Worm (Caenorhabditis elegans): ENCODE measurements around the gene ser-1.

ser-1 gene

DNA sequence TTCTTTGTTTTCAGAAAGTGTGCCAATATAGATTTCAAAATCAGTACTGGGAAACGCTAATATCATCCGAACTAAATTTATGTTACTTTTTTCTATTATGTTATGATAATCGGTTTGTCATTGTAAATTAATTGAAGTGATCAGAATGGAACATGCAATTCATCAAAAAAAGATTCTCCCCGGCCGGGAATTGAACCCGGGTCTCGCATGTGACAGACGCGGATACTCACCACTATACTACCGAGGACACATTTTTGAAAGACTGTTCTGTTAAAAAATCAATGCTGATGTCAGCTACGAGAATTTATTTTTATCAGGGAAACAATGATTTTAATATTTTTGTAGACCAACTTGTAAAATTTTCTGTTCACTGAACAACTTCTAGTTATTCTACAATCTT, 39.6 kb downstream of the ser-1 start (continued):
- TF ChIP-seq snpc-4 (GFP tag; optimal IDR thresholded peaks at IDR 0.05) (peak; percentile 61), snpc-4 (tag; optimal IDR thresholded peaks at IDR 0.05) (peak in 3 of 4 experiments; percentile 34 to 76 (median 49)), lsl-1 (GFP tag; optimal IDR thresholded peaks at IDR 0.05) (no peak), attf-6 (GFP tag; IDR thresholded peaks at IDR 0.05) (0 out of 2 replicates have a peak, but pooled peaks have one; percentile 22), bed-1 (GFP tag; IDR thresholded peaks at IDR 0.05) (no peak), D2030.7 (GFP tag; IDR thresholded peaks at IDR 0.05) (peak; percentile 86), die-1 (tag; optimal IDR thresholded peaks at IDR 0.05) (peak; percentile 87), ztf-18 (tag; optimal IDR thresholded peaks at IDR 0.05) (peak; percentile 63), let-607 (tag; optimal IDR thresholded peaks at IDR 0.05) (peak in 1 of 2 experiments; percentile 38), lin-35 (GFP tag; optimal IDR thresholded peaks at IDR 0.05) (no peak), xnd-1 (tag; optimal IDR thresholded peaks at IDR 0.05) (no peak), lin-54 (GFP tag; optimal IDR thresholded peaks at IDR 0.05) (peak; percentile 7), nhr-80 (tag; optimal IDR thresholded peaks at IDR 0.05) (peak; percentile 28), nhr-27 (tag; optimal IDR thresholded peaks at IDR 0.05) (no peak), F57A8.1 (GFP tag; optimal IDR thresholded peaks at IDR 0.05) (no peak), chd-7 (tag; optimal IDR thresholded peaks at IDR 0.05) (peak; percentile 32), nfyb-1 (GFP tag; IDR thresholded peaks at IDR 0.05) (peak; percentile 74; the same call in 1 of the 2 replicates), snpc-1.3 (tag; optimal IDR thresholded peaks at IDR 0.05; ENCODE audit: insufficient read depth) (peak; percentile 80), madf-6 (GFP tag; IDR thresholded peaks at IDR 0.05) (0 out of 2 replicates have a peak, but pooled peaks have one; percentile 16), nhr-90 (tag; optimal IDR thresholded peaks at IDR 0.05) (peak; percentile 70), zim-3 (tag; optimal IDR thresholded peaks at IDR 0.05) (peak; percentile 48), B0261.1 (tag; optimal IDR thresholded peaks at IDR 0.05) (peak; percentile 89), ceh-27 (GFP tag; optimal IDR thresholded peaks at IDR 0.05) (peak; percentile 16), rcor-1 (GFP tag; IDR thresholded peaks at IDR 0.05) (peak; percentile 39; the same call in 1 of the 2 replicates), mes-4 (tag; optimal IDR thresholded peaks at IDR 0.05) (peak; percentile 33), F52B5.7 (tag; optimal IDR thresholded peaks at IDR 0.05) (peak; percentile 33), lin-40 (tag; optimal IDR thresholded peaks at IDR 0.05) (no peak), ama-1 (optimal IDR thresholded peaks at IDR 0.05) (no peak), ama-1 (GFP tag; optimal IDR thresholded peaks at IDR 0.05) (peak in 1 of 2 experiments; percentile 56), hmg-1.2 (GFP tag; IDR thresholded peaks at IDR 0.05) (peak; percentile 61), K12H6.12 (tag; optimal IDR thresholded peaks at IDR 0.05) (no peak), lin-26 (GFP tag; IDR thresholded peaks at IDR 0.05) (peak; percentile 94), K11D2.4 (GFP tag; IDR thresholded peaks at IDR 0.05) (no peak), F23B12.7 (tag; optimal IDR thresholded peaks at IDR 0.05; ENCODE audit: insufficient read depth) (peak; percentile 87), rpc-1 (optimal IDR thresholded peaks at IDR 0.05) (peak; percentile 94), rpc-1 (tag; optimal IDR thresholded peaks at IDR 0.05) (peak; percentile 98), aptf-2 (GFP tag; conservative IDR thresholded peaks at IDR 0.05) (no peak), let-526 (GFP tag; IDR thresholded peaks at IDR 0.05) (no peak), attf-5 (GFP tag; optimal IDR thresholded peaks at IDR 0.05) (peak; percentile 43), dox-1 (GFP tag; IDR thresholded peaks at IDR 0.05) (peak; percentile 44; the same call in 1 of the 2 replicates), B0035.1 (tag; optimal IDR thresholded peaks at IDR 0.05) (no peak), efl-1 (GFP tag; optimal IDR thresholded peaks at IDR 0.05) (no peak)

Measured in whole organism, young adult.